Fruit fly (Drosophila melanogaster) whole organism, embryonic: ENCODE results near the gene Pgd.

Experiments
- B-H1 ChIP-seq: fragments of 200-800 bp; sonication (Bioruptor generic); IDR thresholded peaks from 3 replicates; pipeline ENCODE4 v1.3.6; 2022; ENCODE audit warnings: missing biosample characterization, missing genetic modification characterization
- CG10209 ChIP-seq: fragments of 200-800 bp; sonication (Bioruptor generic); optimal IDR thresholded peaks from 3 replicates; lab custom pipeline; 2017; ENCODE audit warnings: missing biosample characterization, mild to moderate bottlenecking, missing genetic modification characterization, missing genetic modification reagents
- CG10654 ChIP-seq: fragments of 200-800 bp; sonication (Bioruptor generic); optimal IDR thresholded peaks from 2 replicates; lab custom pipeline; 2016; ENCODE audit warnings: missing biosample characterization, missing genetic modification characterization
- CG10959 ChIP-seq: fragments of 200-800 bp; sonication (Bioruptor generic); IDR thresholded peaks from 2 replicates; pipeline ENCODE4 v1.3.6; 2022; ENCODE audit warnings: missing biosample characterization, missing genetic modification characterization
- CG12769 ChIP-seq: fragments of 200-800 bp; sonication (Bioruptor generic); optimal IDR thresholded peaks from 2 replicates; lab custom pipeline; 2019; ENCODE audit warnings: missing biosample characterization, mild to moderate bottlenecking, missing genetic modification characterization, moderate library complexity
- CG13123 ChIP-seq: fragments of 200-800 bp; sonication (Bioruptor generic); optimal IDR thresholded peaks from 2 replicates; lab custom pipeline; 2016; ENCODE audit warnings: missing biosample characterization, missing genetic modification characterization
- CG14860 ChIP-seq: fragments of 200-800 bp; sonication (Bioruptor generic); IDR thresholded peaks from 3 replicates; pipeline ENCODE4 v1.3.6; 2022; ENCODE audit warnings: missing biosample characterization, missing genetic modification characterization; ENCODE audit not compliant: partially characterized antibody
- CG16813 ChIP-seq: fragments of 200-800 bp; sonication (Bioruptor generic); IDR thresholded peaks from 3 replicates; pipeline ENCODE4 v1.3.6; 2022; ENCODE audit warnings: missing biosample characterization, missing genetic modification characterization; ENCODE audit not compliant: partially characterized antibody
- CG17361 ChIP-seq: fragments of 200-800 bp; sonication (Bioruptor generic); IDR thresholded peaks from 3 replicates; pipeline ENCODE4 v1.3.6; 2022; ENCODE audit warnings: missing biosample characterization, missing genetic modification characterization
- CG17802 ChIP-seq: fragments of 200-800 bp; sonication (Bioruptor generic); optimal IDR thresholded peaks from 2 replicates; lab custom pipeline; 2018; ENCODE audit warnings: missing biosample characterization, mild to moderate bottlenecking, missing genetic modification characterization, moderate library complexity
- CG18262 ChIP-seq: fragments of 200-800 bp; optimal IDR thresholded peaks from 3 replicates; lab custom pipeline; 2019; ENCODE audit warnings: missing biosample characterization, mild to moderate bottlenecking, missing genetic modification characterization, moderate library complexity
- CG2120 ChIP-seq: fragments of 200-800 bp; sonication (Bioruptor generic); optimal IDR thresholded peaks from 3 replicates; lab custom pipeline; 2016; ENCODE audit warnings: missing biosample characterization, missing genetic modification characterization
- CG30020 ChIP-seq: fragments of 200-800 bp; optimal IDR thresholded peaks from 2 replicates; lab custom pipeline; 2019; ENCODE audit warnings: missing biosample characterization, mild to moderate bottlenecking, missing genetic modification characterization, moderate library complexity
- CG32532 ChIP-seq: fragments of 200-800 bp; sonication (Bioruptor generic); IDR thresholded peaks from 2 replicates; pipeline ENCODE4 v1.3.6; 2022; ENCODE audit warnings: missing biosample characterization, missing genetic modification characterization
- CG4360 ChIP-seq: fragments of 200-800 bp; sonication (Bioruptor generic); IDR thresholded peaks from 2 replicates; pipeline ENCODE4 v1.3.6; 2022; ENCODE audit warnings: missing biosample characterization, missing genetic modification characterization
- CG4707 ChIP-seq: fragments of 200-800 bp; sonication (Bioruptor generic); optimal IDR thresholded peaks from 2 replicates; lab custom pipeline; 2018; ENCODE audit warnings: missing biosample characterization, mild to moderate bottlenecking, missing genetic modification characterization, moderate library complexity
- CG8359 ChIP-seq: fragments of 200-800 bp; sonication (Bioruptor generic); optimal IDR thresholded peaks from 2 replicates; lab custom pipeline; 2017; ENCODE audit warnings: missing biosample characterization, mild to moderate bottlenecking, missing genetic modification characterization, borderline replicate concordance
- CG9817 ChIP-seq: fragments of 200-800 bp; sonication (Bioruptor generic); optimal IDR thresholded peaks from 2 replicates; lab custom pipeline; 2018; ENCODE audit warnings: missing biosample characterization, mild to moderate bottlenecking, missing genetic modification characterization, moderate library complexity
- Camta ChIP-seq: fragments of 200-800 bp; sonication (Bioruptor generic); optimal IDR thresholded peaks from 2 replicates; lab custom pipeline; 2016; ENCODE audit warnings: missing biosample characterization, missing genetic modification characterization
- Deaf1 ChIP-seq: fragments of 200-800 bp; optimal IDR thresholded peaks from 3 replicates; lab custom pipeline; 2019; ENCODE audit warnings: missing biosample characterization, mild to moderate bottlenecking, missing genetic modification characterization, moderate library complexity
- Dip3 ChIP-seq: fragments of 200-800 bp; sonication (Bioruptor generic); optimal IDR thresholded peaks from 3 replicates; lab custom pipeline; 2016; ENCODE audit warnings: missing biosample characterization, missing genetic modification characterization
- Dref ChIP-seq: fragments of 200-800 bp; sonication (Bioruptor generic); IDR thresholded peaks from 2 replicates; pipeline ENCODE4 v1.3.6; 2022; ENCODE audit warnings: missing biosample characterization, missing genetic modification characterization
- H2.0 ChIP-seq: fragments of 200-800 bp; sonication (Bioruptor generic); IDR thresholded peaks from 2 replicates; pipeline ENCODE4 v1.3.6; 2022; ENCODE audit warnings: missing biosample characterization, missing genetic modification characterization
- Hmr ChIP-seq: fragments of 200-800 bp; sonication (Bioruptor generic); optimal IDR thresholded peaks from 3 replicates; lab custom pipeline; 2017; ENCODE audit warnings: mild to moderate bottlenecking, missing biosample characterization, missing genetic modification reagents, missing genetic modification characterization
- Hr51 ChIP-seq, 2 experiments: fragments of 200-800 bp; sonication (Bioruptor generic); optimal IDR thresholded peaks; 2 replicates in 1 of 2; 3 replicates in 1 of 2; lab custom pipeline; 2016 to 2018; ENCODE audit warnings: missing biosample characterization in 2 of 2, missing genetic modification characterization in 2 of 2, mild to moderate bottlenecking in 1 of 2, moderate library complexity in 1 of 2
- Nf-YA ChIP-seq: fragments of 200-800 bp; sonication (Bioruptor generic); IDR thresholded peaks from 2 replicates; pipeline ENCODE4 v1.3.6; 2022; ENCODE audit warnings: missing biosample characterization, missing genetic modification characterization
- Opbp ChIP-seq: fragments of 200-800 bp; sonication (Bioruptor generic); IDR thresholded peaks from 3 replicates; pipeline ENCODE4 v1.3.6; 2022; ENCODE audit warnings: missing biosample characterization, missing genetic modification characterization; ENCODE audit not compliant: partially characterized antibody
- Sry-δ ChIP-seq: fragments of 200-800 bp; sonication (Bioruptor generic); optimal IDR thresholded peaks from 2 replicates; lab custom pipeline; 2016; ENCODE audit warnings: missing biosample characterization, missing genetic modification characterization
- Trl ChIP-seq, 3 experiments: fragments of >200 bp in 2 of 3; fragments of 200-800 bp in 1 of 3; sonication (Bioruptor generic) in 1 of 3; optimal IDR thresholded peaks; 2 replicates in 1 of 3; 3 replicates in 2 of 3; lab custom pipeline; 2016 to 2017; ENCODE audit warnings: missing biosample characterization in 1 of 3, missing genetic modification characterization in 1 of 3
- Vsx1 ChIP-seq: fragments of 200-800 bp; sonication (Bioruptor generic); optimal IDR thresholded peaks from 2 replicates; lab custom pipeline; 2017; ENCODE audit warnings: missing biosample characterization, mild to moderate bottlenecking, missing genetic modification characterization, missing genetic modification reagents
- bbx ChIP-seq: fragments of 200-800 bp; sonication (Bioruptor generic); IDR thresholded peaks from 2 replicates; pipeline ENCODE4 v1.3.6; 2022; ENCODE audit warnings: missing biosample characterization, missing genetic modification characterization; ENCODE audit not compliant: partially characterized antibody
- bcd ChIP-seq: fragments of 200-800 bp; sonication (Bioruptor generic); optimal IDR thresholded peaks from 2 replicates; lab custom pipeline; 2017; ENCODE audit warnings: missing biosample characterization, mild to moderate bottlenecking, missing genetic modification characterization
- caup ChIP-seq: fragments of 200-800 bp; sonication (Bioruptor generic); optimal IDR thresholded peaks from 3 replicates; lab custom pipeline; 2017; ENCODE audit warnings: missing biosample characterization, mild to moderate bottlenecking, missing genetic modification characterization, moderate library complexity; ENCODE audit not compliant: severe bottlenecking
- ci ChIP-seq: fragments of 200-800 bp; sonication (Bioruptor generic); IDR thresholded peaks from 3 replicates; pipeline ENCODE4 v1.3.6; 2022; ENCODE audit warnings: missing biosample characterization, missing genetic modification characterization
- da ChIP-seq: fragments of 200-800 bp; sonication (Bioruptor generic); optimal IDR thresholded peaks from 2 replicates; lab custom pipeline; 2016; ENCODE audit warnings: missing biosample characterization, missing genetic modification characterization
- dm ChIP-seq: fragments of 200-800 bp; sonication (Bioruptor generic); optimal IDR thresholded peaks from 3 replicates; lab custom pipeline; 2016; ENCODE audit warnings: missing biosample characterization, missing genetic modification characterization
- eve ChIP-seq, 2 experiments: fragments of >200 bp; optimal IDR thresholded peaks; 2 replicates each; lab custom pipeline; 2017; ENCODE audit warnings: missing biosample characterization in 2 of 2, missing genetic modification characterization in 2 of 2
- gcm ChIP-seq: fragments of 200-800 bp; sonication (Bioruptor generic); optimal IDR thresholded peaks from 2 replicates; lab custom pipeline; 2019; ENCODE audit warnings: missing biosample characterization, mild to moderate bottlenecking, missing genetic modification characterization, moderate library complexity
- gsb ChIP-seq: fragments of 200-800 bp; sonication (Bioruptor generic); IDR thresholded peaks from 2 replicates; pipeline ENCODE4 v1.3.6; 2022; ENCODE audit warnings: missing biosample characterization, missing genetic modification characterization
- jing ChIP-seq: fragments of 200-800 bp; sonication (Bioruptor generic); optimal IDR thresholded peaks from 2 replicates; lab custom pipeline; 2018; ENCODE audit warnings: missing biosample characterization, mild to moderate bottlenecking, missing genetic modification characterization
- klu ChIP-seq: fragments of 200-800 bp; sonication (Bioruptor generic); IDR thresholded peaks from 2 replicates; pipeline ENCODE4 v1.3.6; 2022; ENCODE audit warnings: missing biosample characterization, missing genetic modification characterization
- knrl ChIP-seq: fragments of 200-800 bp; sonication (Bioruptor generic); IDR thresholded peaks from 3 replicates; pipeline ENCODE4 v1.3.6; 2022; ENCODE audit warnings: missing biosample characterization, missing genetic modification characterization; ENCODE audit not compliant: partially characterized antibody
- pita ChIP-seq: fragments of 200-800 bp; sonication (Bioruptor generic); optimal IDR thresholded peaks from 2 replicates; lab custom pipeline; 2017; ENCODE audit warnings: missing biosample characterization, mild to moderate bottlenecking, missing genetic modification characterization
- scrt ChIP-seq: fragments of 200-800 bp; sonication (Bioruptor generic); optimal IDR thresholded peaks from 2 replicates; lab custom pipeline; 2018; ENCODE audit warnings: missing biosample characterization, mild to moderate bottlenecking, missing genetic modification characterization, moderate library complexity
- sna ChIP-seq: fragments of 200-800 bp; sonication (Bioruptor generic); IDR thresholded peaks from 2 replicates; pipeline ENCODE4 v1.3.6; 2022; ENCODE audit warnings: missing biosample characterization, missing genetic modification characterization; ENCODE audit not compliant: partially characterized antibody
- so ChIP-seq: fragments of 200-800 bp; sonication (Bioruptor generic); IDR thresholded peaks from 3 replicates; pipeline ENCODE4 v1.3.6; 2022; ENCODE audit warnings: missing biosample characterization, missing genetic modification characterization
- unc-4 ChIP-seq: fragments of 200-800 bp; sonication (Bioruptor generic); IDR thresholded peaks from 2 replicates; pipeline ENCODE4 v1.3.6; 2022; ENCODE audit warnings: missing biosample characterization, missing genetic modification characterization; ENCODE audit not compliant: partially characterized antibody
- yki ChIP-seq: fragments of >200 bp; optimal IDR thresholded peaks from 3 replicates; lab custom pipeline; 2018

Pgd gene

DNA sequence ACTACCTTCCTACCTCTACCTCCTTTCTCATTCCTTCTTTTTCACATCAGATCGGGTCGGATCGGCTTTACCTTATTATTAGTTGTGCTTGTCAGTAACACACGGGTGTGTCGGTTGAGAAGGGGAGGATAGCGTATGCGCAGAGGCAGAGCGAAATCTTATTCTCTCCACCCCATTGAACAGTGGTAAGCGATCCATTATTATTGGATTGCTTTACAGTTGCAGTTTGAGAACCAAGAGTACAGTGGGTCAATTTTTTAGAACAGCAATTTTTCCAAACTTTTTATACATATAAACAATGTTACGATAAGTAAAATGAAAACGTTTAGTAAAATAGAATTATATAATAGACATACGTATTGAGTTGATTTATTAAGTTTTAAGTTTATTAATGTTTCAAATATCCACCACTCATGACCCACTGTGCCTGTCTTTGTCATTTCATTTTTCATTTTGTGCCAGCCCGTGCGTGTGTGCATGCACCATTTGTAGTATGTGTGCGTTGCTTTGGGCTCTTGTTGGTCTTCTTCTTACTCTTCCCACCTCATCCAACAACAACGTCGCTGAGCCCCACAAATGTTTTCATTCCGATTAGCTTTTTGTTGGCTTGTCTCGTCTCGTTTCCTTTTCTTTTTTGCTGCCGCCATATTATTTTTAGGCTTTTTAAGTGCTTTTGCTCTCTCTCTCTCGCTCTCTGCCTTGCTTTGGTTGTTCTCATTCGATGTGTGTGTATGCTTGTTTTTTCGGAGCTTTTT is 7.2 kb upstream of the Pgd start (continued):
- TF ChIP-seq Hr51 (GFP tag; optimal IDR thresholded peaks at IDR 0.05; lab: Kevin White, UChicago): peak; percentile 95 to 100
- TF ChIP-seq CG10209 (GFP tag; lab: Kevin White, UChicago): peak; percentile 99
- TF ChIP-seq CG13123 (GFP tag; lab: Kevin White, UChicago): peak; percentile 97
- TF ChIP-seq gsb (GFP tag; lab: Robert Waterston, UW): peak; percentile 98
- TF ChIP-seq CG18262 (tag; lab: Kevin White, UChicago): peak; percentile 99
- TF ChIP-seq CG10959 (GFP tag; lab: Robert Waterston, UW): peak; percentile 98
- TF ChIP-seq pita (GFP tag; lab: Kevin White, UChicago): no peak
- peak; percentile 98 for TF ChIP-seq jing (GFP tag; lab: Kevin White, UChicago)
- peak; percentile 99 for TF ChIP-seq caup
- TF ChIP-seq ci (GFP tag; lab: Robert Waterston, UW): peak; percentile 98
- peak; percentile 97 for TF ChIP-seq Nf-YA (GFP tag; lab: Robert Waterston, UW)
- peak; percentile 99 for TF ChIP-seq bcd (GFP tag; lab: Kevin White, UChicago)
- peak; percentile 72 for TF ChIP-seq knrl (GFP tag; lab: Robert Waterston, UW)
- peak; percentile 71 for TF ChIP-seq dm (GFP tag; lab: Kevin White, UChicago)
- TF ChIP-seq klu (GFP tag; lab: Robert Waterston, UW): peak; percentile 98
- TF ChIP-seq CG2120 (GFP tag; lab: Kevin White, UChicago): peak; percentile 98
- TF ChIP-seq bbx (GFP tag; lab: Robert Waterston, UW): peak; percentile 49
- TF ChIP-seq CG16813 (GFP tag; lab: Robert Waterston, UW): peak; percentile 58
- TF ChIP-seq Vsx1 (GFP tag; lab: Kevin White, UChicago): peak; percentile 97
- TF ChIP-seq CG4707 (GFP tag; lab: Kevin White, UChicago): peak; percentile 97
- TF ChIP-seq Hmr (GFP tag; lab: Kevin White, UChicago): peak; percentile 99
- peak; percentile 98 for TF ChIP-seq B-H1 (GFP tag; lab: Robert Waterston, UW)
- peak; percentile 99 for TF ChIP-seq so (GFP tag; lab: Robert Waterston, UW)
- no peak for TF ChIP-seq Sry-δ (GFP tag; lab: Kevin White, UChicago)
- peak; percentile 84 for TF ChIP-seq da
- no peak for TF ChIP-seq yki (lab: Kevin White, UChicago)
- TF ChIP-seq eve (GFP tag; optimal IDR thresholded peaks at IDR 0.05; lab: Kevin White, UChicago): peak in 1 of 2 experiments; percentile 100
- peak; percentile 93 for TF ChIP-seq CG12769 (tag; lab: Kevin White, UChicago)
- TF ChIP-seq Deaf1 (tag; lab: Kevin White, UChicago): peak; percentile 87
- peak; percentile 84 for TF ChIP-seq CG30020 (tag; lab: Kevin White, UChicago)
- peak; percentile 98 for TF ChIP-seq H2.0 (GFP tag; lab: Robert Waterston, UW)
- peak; percentile 99 for TF ChIP-seq CG32532 (GFP tag; lab: Robert Waterston, UW)
- TF ChIP-seq Dref (GFP tag; lab: Robert Waterston, UW): peak; percentile 42
- peak; percentile 59 for TF ChIP-seq sna
- TF ChIP-seq CG14860 (GFP tag; lab: Robert Waterston, UW): peak; percentile 77
- peak; percentile 98 for TF ChIP-seq scrt (GFP tag; lab: Kevin White, UChicago)
- peak; percentile 96 for TF ChIP-seq CG8359 (GFP tag; lab: Kevin White, UChicago)
- peak; percentile 91 for TF ChIP-seq CG4360 (GFP tag; lab: Robert Waterston, UW)
- TF ChIP-seq unc-4: no peak
- peak; percentile 97 for TF ChIP-seq Dip3 (GFP tag; lab: Kevin White, UChicago)
- peak; percentile 99 for TF ChIP-seq CG9817
- peak; percentile 92 for TF ChIP-seq CG17802 (tag; lab: Kevin White, UChicago)
- peak; percentile 68 to 95 for TF ChIP-seq Trl (optimal IDR thresholded peaks at IDR 0.05; lab: Kevin White, UChicago)
- peak; percentile 90 for TF ChIP-seq Trl (GFP tag; optimal IDR thresholded peaks at IDR 0.05; lab: Kevin White, UChicago)
- peak; percentile 96 for TF ChIP-seq Camta
- TF ChIP-seq gcm (GFP tag; lab: Kevin White, UChicago): peak; percentile 99
- TF ChIP-seq Opbp (GFP tag; lab: Robert Waterston, UW): peak; percentile 56; the same call in 1 of the 3 replicates
- peak; percentile 99 for TF ChIP-seq CG10654 (GFP tag; lab: Kevin White, UChicago)
- peak; percentile 96 for TF ChIP-seq CG17361
